Worm (Caenorhabditis elegans) whole organism, mixed stage, embryonic: ENCODE measurements around the gene rpb-11.

ENCODE experiments used
- M03D4.4 ChIP-seq: sonication (generic microtip); optimal IDR thresholded peaks from 2 replicates; lab custom pipeline; 2017; ENCODE audit warnings: mild to moderate bottlenecking, missing genetic modification characterization, missing compliant biosample characterization
- ces-1 ChIP-seq: fragments of 150-350 bp; optimal IDR thresholded peaks from 2 replicates; lab custom pipeline; 2014; ENCODE audit warnings: missing biosample characterization, missing genetic modification reagents, missing genetic modification characterization
- elt-1 ChIP-seq: sonication (generic microtip); optimal IDR thresholded peaks from 2 replicates; lab custom pipeline; 2017; ENCODE audit warnings: missing genetic modification characterization, mild to moderate bottlenecking, missing compliant biosample characterization, antibody characterized with exemption, moderate library complexity, borderline replicate concordance; ENCODE audit not compliant: insufficient read depth
- elt-3 ChIP-seq: fragments of 150-350 bp; optimal IDR thresholded peaks from 2 replicates; lab custom pipeline; 2014; ENCODE audit warnings: missing biosample characterization, missing genetic modification characterization
- flh-1 ChIP-seq: fragments of 200-800 bp; sonication (Bioruptor generic); optimal IDR thresholded peaks from 2 replicates; lab custom pipeline; 2018; ENCODE audit warnings: mild to moderate bottlenecking, missing genetic modification characterization, moderate library complexity, missing compliant biosample characterization
- lin-13 ChIP-seq: fragments of 150-350 bp; optimal IDR thresholded peaks from 2 replicates; lab custom pipeline; 2014; ENCODE audit warnings: missing biosample characterization, missing genetic modification characterization
- lin-32 ChIP-seq: fragments of 200-800 bp; sonication (Bioruptor generic); optimal IDR thresholded peaks from 2 replicates; lab custom pipeline; 2018; ENCODE audit warnings: mild to moderate bottlenecking, missing genetic modification characterization, missing compliant biosample characterization
- nhr-12 ChIP-seq: fragments of 150-350 bp; optimal IDR thresholded peaks from 2 replicates; lab custom pipeline; 2014; ENCODE audit warnings: missing biosample characterization, missing genetic modification characterization
- nhr-76 ChIP-seq: sonication (generic microtip); optimal IDR thresholded peaks from 2 replicates; lab custom pipeline; 2017; ENCODE audit warnings: missing biosample characterization, missing genetic modification characterization
- pha-4 ChIP-seq: fragments of 150-350 bp; optimal IDR thresholded peaks from 2 replicates; lab custom pipeline; 2018; ENCODE audit warnings: missing biosample characterization, missing genetic modification reagents, missing genetic modification characterization
- snpc-4 ChIP-seq: fragments of 150-350 bp; optimal IDR thresholded peaks from 2 replicates; lab custom pipeline; 2014; ENCODE audit warnings: missing biosample characterization, missing genetic modification characterization
- unc-39 ChIP-seq: fragments of 150-350 bp; optimal IDR thresholded peaks from 2 replicates; lab custom pipeline; 2014; ENCODE audit warnings: missing biosample characterization, missing genetic modification characterization
- unc-62 ChIP-seq: fragments of 150-350 bp; optimal IDR thresholded peaks from 2 replicates; lab custom pipeline; 2014; ENCODE audit warnings: missing biosample characterization, missing genetic modification reagents, missing genetic modification characterization
- ztf-11 ChIP-seq: fragments of 150-350 bp; optimal IDR thresholded peaks from 2 replicates; lab custom pipeline; 2014; ENCODE audit warnings: missing biosample characterization, missing genetic modification characterization

ce11 chrII:14032705-14033104 is 27.2 kb upstream of the rpb-11 start:
- TF ChIP-seq lin-32 (GFP tag; lab: Kevin White, UChicago) (no peak), snpc-4 (tag; lab: Kevin White, UChicago) (no peak), unc-39 (tag; lab: Kevin White, UChicago) (no peak), M03D4.4 (tag; lab: Kevin White, UChicago) (no peak), lin-13 (tag; lab: Kevin White, UChicago) (no peak), ces-1 (GFP tag; lab: Kevin White, UChicago) (no peak), nhr-76 (tag; lab: Kevin White, UChicago) (no peak), pha-4 (tag; lab: Kevin White, UChicago) (no peak), ztf-11 (tag; lab: Kevin White, UChicago) (no peak), nhr-12 (tag; lab: Kevin White, UChicago) (no peak), flh-1 (GFP tag; lab: Kevin White, UChicago) (no peak), elt-3 (no peak), unc-62 (no peak), elt-1 (tag; lab: Kevin White, UChicago) (no peak)
